Worm (Caenorhabditis elegans): ENCODE data around the gene ndub-5.

DNA sequence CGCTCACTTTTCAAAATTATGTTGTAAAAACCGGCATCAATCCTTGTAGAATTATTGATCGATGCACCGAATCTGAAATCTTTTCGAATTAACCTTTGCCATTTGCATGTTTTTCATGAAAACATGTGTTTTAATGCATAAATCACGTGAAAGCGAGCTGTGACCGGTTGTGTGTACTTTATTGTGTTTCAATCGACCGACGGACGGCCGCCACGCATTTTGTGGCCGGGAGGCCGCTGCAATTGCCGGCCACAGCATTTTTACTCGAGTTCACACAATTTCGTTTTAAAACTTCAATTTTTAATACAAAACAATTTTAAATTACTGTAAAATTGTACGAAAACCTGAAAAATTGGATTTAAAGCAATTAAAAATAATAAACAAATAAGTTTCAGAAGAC lies 2.2 kb downstream of the ndub-5 start, which contains the start of gene C25H3.11:
- TF ChIP-seq unc-62 (GFP tag; optimal IDR thresholded peaks at IDR 0.05) (no peak), ama-1 (optimal IDR thresholded peaks at IDR 0.05) (no peak), lin-13 (GFP tag; optimal IDR thresholded peaks at IDR 0.05) (no peak), lin-39 (tag; optimal IDR thresholded peaks at IDR 0.05) (no peak), ztf-11 (tag; optimal IDR thresholded peaks at IDR 0.05) (no peak)

Measured in whole organism, L2 larva.